Worm (Caenorhabditis elegans) whole organism, L2 larva: ENCODE measurements around the gene Y47D3A.20.
A peak's percentile ranks its signal among the peaks of the same experiment; 100 is the strongest.

Experiments used
- C34F6.9 ChIP-seq: fragments of 150-350 bp; optimal IDR thresholded peaks from 2 replicates; lab custom pipeline; 2014; ENCODE audit warnings: missing biosample characterization, missing genetic modification characterization
- F13H6.1 ChIP-seq: sonication (generic microtip); optimal IDR thresholded peaks from 2 replicates; lab custom pipeline; 2016; ENCODE audit warnings: missing genetic modification characterization, missing compliant biosample characterization
- R02D3.7 ChIP-seq: fragments of 150-350 bp; optimal IDR thresholded peaks from 2 replicates; lab custom pipeline; 2014; ENCODE audit warnings: missing biosample characterization, missing genetic modification characterization
- Y55F3AM.14 ChIP-seq: fragments of 200-800 bp; sonication (Bioruptor generic); optimal IDR thresholded peaks from 2 replicates; lab custom pipeline; 2018; ENCODE audit warnings: mild to moderate bottlenecking, missing genetic modification characterization, missing compliant biosample characterization
- ZK546.5 ChIP-seq: sonication (generic microtip); optimal IDR thresholded peaks from 2 replicates; lab custom pipeline; 2017; ENCODE audit warnings: missing biosample characterization, missing genetic modification characterization
- alr-1 ChIP-seq: fragments of 150-350 bp; optimal IDR thresholded peaks from 2 replicates; lab custom pipeline; 2014; ENCODE audit warnings: missing biosample characterization, missing genetic modification characterization
- ama-1 ChIP-seq: fragments of 150-350 bp; optimal IDR thresholded peaks from 2 replicates; lab custom pipeline; 2018; ENCODE audit warnings: inconsistent platforms
- blmp-1 ChIP-seq: sonication (generic microtip); optimal IDR thresholded peaks from 2 replicates; lab custom pipeline; 2017; ENCODE audit warnings: missing genetic modification characterization, mild to moderate bottlenecking, missing compliant biosample characterization, antibody characterized with exemption, moderate library complexity; ENCODE audit not compliant: insufficient read depth
- ceh-16 ChIP-seq: fragments of 150-350 bp; optimal IDR thresholded peaks from 2 replicates; lab custom pipeline; 2014; ENCODE audit warnings: missing biosample characterization, missing genetic modification characterization
- ceh-82 ChIP-seq: fragments of 150-350 bp; optimal IDR thresholded peaks from 2 replicates; lab custom pipeline; 2014; ENCODE audit warnings: missing biosample characterization, missing genetic modification characterization
- crh-2 ChIP-seq: sonication (generic microtip); optimal IDR thresholded peaks from 2 replicates; lab custom pipeline; 2017; ENCODE audit warnings: missing biosample characterization, missing genetic modification characterization
- dmd-4 ChIP-seq: sonication (generic microtip); optimal IDR thresholded peaks from 2 replicates; lab custom pipeline; 2017; ENCODE audit warnings: missing biosample characterization, missing genetic modification characterization
- egl-27 ChIP-seq: sonication (generic microtip); optimal IDR thresholded peaks from 3 replicates; lab custom pipeline; 2017; ENCODE audit warnings: missing biosample characterization, missing genetic modification reagents, missing genetic modification characterization
- elt-1 ChIP-seq: fragments of 150-350 bp; optimal IDR thresholded peaks from 2 replicates; lab custom pipeline; 2014; ENCODE audit warnings: missing biosample characterization, missing genetic modification characterization
- elt-3 ChIP-seq: sonication (generic microtip); optimal IDR thresholded peaks from 2 replicates; lab custom pipeline; 2017; ENCODE audit warnings: missing biosample characterization, missing genetic modification characterization
- gmeb-1 ChIP-seq: fragments of 150-350 bp; optimal IDR thresholded peaks from 2 replicates; lab custom pipeline; 2014; ENCODE audit warnings: missing biosample characterization, missing genetic modification characterization
- lin-11 ChIP-seq: fragments of 150-350 bp; sonication (generic microtip); optimal IDR thresholded peaks from 2 replicates; lab custom pipeline; 2014; ENCODE audit warnings: missing biosample characterization, missing genetic modification characterization, inconsistent platforms, mixed read lengths
- lin-13 ChIP-seq: fragments of 150-350 bp; optimal IDR thresholded peaks from 2 replicates; lab custom pipeline; 2014; ENCODE audit warnings: missing biosample characterization, missing genetic modification reagents, missing genetic modification characterization
- lin-39 ChIP-seq: fragments of 150-350 bp; optimal IDR thresholded peaks from 2 replicates; lab custom pipeline; 2014; ENCODE audit warnings: missing biosample characterization, missing genetic modification reagents, missing genetic modification characterization
- lsy-2 ChIP-seq, 2 experiments: fragments of 150-350 bp in 1 of 2; sonication (generic microtip) in 1 of 2; optimal IDR thresholded peaks; 2 replicates each; lab custom pipeline; 2014 to 2017; ENCODE audit warnings: missing biosample characterization in 2 of 2, missing genetic modification characterization in 2 of 2
- mbf-1 ChIP-seq: sonication (generic microtip); optimal IDR thresholded peaks from 2 replicates; lab custom pipeline; 2017; ENCODE audit warnings: missing biosample characterization, missing genetic modification characterization
- mdl-1 ChIP-seq, 2 experiments: fragments of 150-350 bp in 1 of 2; sonication (generic microtip) in 1 of 2; optimal IDR thresholded peaks; 2 replicates each; lab custom pipeline; 2017; ENCODE audit warnings: missing biosample characterization in 2 of 2, missing genetic modification characterization in 2 of 2
- nhr-11 ChIP-seq: fragments of 150-350 bp; optimal IDR thresholded peaks from 2 replicates; lab custom pipeline; 2014; ENCODE audit warnings: missing biosample characterization, missing genetic modification characterization
- nhr-12 ChIP-seq: fragments of 150-350 bp; optimal IDR thresholded peaks from 2 replicates; lab custom pipeline; 2014; ENCODE audit warnings: missing biosample characterization, missing genetic modification characterization
- nhr-129 ChIP-seq: fragments of 150-350 bp; optimal IDR thresholded peaks from 2 replicates; lab custom pipeline; 2014; ENCODE audit warnings: missing biosample characterization, missing genetic modification characterization
- nhr-21 ChIP-seq: fragments of 150-350 bp; optimal IDR thresholded peaks from 2 replicates; lab custom pipeline; 2014; ENCODE audit warnings: missing biosample characterization, missing genetic modification characterization
- nhr-23 ChIP-seq: fragments of 150-350 bp; optimal IDR thresholded peaks from 2 replicates; lab custom pipeline; 2014; ENCODE audit warnings: missing biosample characterization, missing genetic modification reagents, missing genetic modification characterization
- nhr-237 ChIP-seq: fragments of 150-350 bp; optimal IDR thresholded peaks from 2 replicates; lab custom pipeline; 2014; ENCODE audit warnings: missing biosample characterization, missing genetic modification characterization
- nhr-25 ChIP-seq: fragments of 150-350 bp; sonication (generic microtip); optimal IDR thresholded peaks from 3 replicates; lab custom pipeline; 2014; ENCODE audit warnings: missing biosample characterization, missing genetic modification characterization
- nhr-6 ChIP-seq: fragments of 150-350 bp; optimal IDR thresholded peaks from 2 replicates; lab custom pipeline; 2014; ENCODE audit warnings: missing biosample characterization, missing genetic modification characterization
- nhr-77 ChIP-seq: fragments of 150-350 bp; optimal IDR thresholded peaks from 2 replicates; lab custom pipeline; 2014; ENCODE audit warnings: missing biosample characterization, missing genetic modification characterization
- peb-1 ChIP-seq: fragments of 150-350 bp; optimal IDR thresholded peaks from 2 replicates; lab custom pipeline; 2014; ENCODE audit warnings: missing biosample characterization, missing genetic modification characterization
- sem-4 ChIP-seq: fragments of 150-350 bp; optimal IDR thresholded peaks from 2 replicates; lab custom pipeline; 2014; ENCODE audit warnings: missing biosample characterization, missing genetic modification reagents, missing genetic modification characterization
- skn-1 ChIP-seq: sonication (generic microtip); optimal IDR thresholded peaks from 2 replicates; lab custom pipeline; 2017; ENCODE audit warnings: missing biosample characterization, missing genetic modification characterization
- sma-3 ChIP-seq: sonication (generic microtip); optimal IDR thresholded peaks from 2 replicates; lab custom pipeline; 2016; ENCODE audit warnings: missing genetic modification reagents, missing genetic modification characterization, missing compliant biosample characterization
- sma-9 ChIP-seq, 2 experiments: fragments of 150-350 bp in 1 of 2; sonication (generic microtip) in 1 of 2; optimal IDR thresholded peaks; 2 replicates each; lab custom pipeline; 2014 to 2016; ENCODE audit warnings: missing genetic modification characterization in 2 of 2, mild to moderate bottlenecking in 1 of 2, missing biosample characterization in 1 of 2, missing compliant biosample characterization in 1 of 2, missing genetic modification reagents in 1 of 2, moderate library complexity in 1 of 2
- snpc-4 ChIP-seq: fragments of 150-350 bp; optimal IDR thresholded peaks from 2 replicates; lab custom pipeline; 2014; ENCODE audit warnings: missing biosample characterization, missing genetic modification characterization
- unc-39 ChIP-seq: fragments of 150-350 bp; optimal IDR thresholded peaks from 2 replicates; lab custom pipeline; 2014; ENCODE audit warnings: missing biosample characterization, missing genetic modification characterization
- unc-55 ChIP-seq: fragments of 150-350 bp; sonication (generic microtip); optimal IDR thresholded peaks from 3 replicates; lab custom pipeline; 2014; ENCODE audit warnings: missing biosample characterization, missing genetic modification reagents, missing genetic modification characterization
- unc-62 ChIP-seq: fragments of 150-350 bp; optimal IDR thresholded peaks from 2 replicates; lab custom pipeline; 2014; ENCODE audit warnings: missing biosample characterization, missing genetic modification reagents, missing genetic modification characterization
- ztf-1 ChIP-seq: fragments of 200-800 bp; sonication (Bioruptor generic); conservative IDR thresholded peaks from 2 replicates; pipeline ENCODE4 v1.3.6; 2022; ENCODE audit warnings: missing genetic modification characterization, missing compliant biosample characterization
- ztf-11 ChIP-seq: sonication (generic microtip); optimal IDR thresholded peaks from 2 replicates; lab custom pipeline; 2017; ENCODE audit warnings: missing biosample characterization, missing genetic modification characterization
- ztf-4 ChIP-seq: fragments of 150-350 bp; optimal IDR thresholded peaks from 2 replicates; lab custom pipeline; 2014; ENCODE audit warnings: missing biosample characterization, missing genetic modification characterization

Y47D3A.20 gene

DNA sequence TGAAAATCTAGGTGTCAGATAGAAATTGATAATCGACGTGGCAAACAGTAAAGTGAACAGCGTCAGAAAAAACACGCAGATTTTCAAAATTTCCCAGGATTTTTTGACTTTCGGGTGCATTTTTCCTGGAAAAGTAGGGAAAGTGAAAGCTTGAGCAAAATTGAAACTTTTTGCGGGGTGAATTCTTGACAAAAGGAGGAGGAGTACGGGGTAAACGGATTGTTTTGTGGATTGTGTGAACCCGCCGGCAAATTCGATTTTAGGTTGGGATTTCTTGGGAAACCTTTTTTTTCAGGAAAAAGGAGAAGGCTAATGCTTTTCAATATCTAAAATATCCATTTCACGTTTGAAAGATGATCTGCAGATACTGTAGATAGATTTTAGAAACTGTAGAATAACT lies 40.1 kb upstream of the Y47D3A.20 start, which contains the start of gene Y47D3A.34:
Y47D3A.34 (minus strand) TSS at position 120 of the 400 bp plus-strand sequence.
- TF ChIP-seq nhr-6 (tag; lab: Kevin White, UChicago): no peak
- TF ChIP-seq peb-1 (tag; lab: Kevin White, UChicago): no peak
- no peak for TF ChIP-seq ceh-82 (tag; lab: Kevin White, UChicago)
- TF ChIP-seq R02D3.7 (tag; lab: Kevin White, UChicago): no peak
- no peak for TF ChIP-seq snpc-4 (tag; lab: Kevin White, UChicago)
- no peak for TF ChIP-seq nhr-23
- TF ChIP-seq ztf-4 (tag; lab: Kevin White, UChicago): no peak
- TF ChIP-seq skn-1 (tag; lab: Kevin White, UChicago): no peak
- no peak for TF ChIP-seq ceh-16 (tag; lab: Kevin White, UChicago)
- TF ChIP-seq sma-3 (GFP tag; lab: Kevin White, UChicago): no peak
- TF ChIP-seq egl-27: no peak
- no peak for TF ChIP-seq ztf-1
- no peak for TF ChIP-seq ama-1 (lab: Kevin White, UChicago)
- no peak for TF ChIP-seq lin-39 (tag; lab: Kevin White, UChicago)
- TF ChIP-seq nhr-11 (tag; lab: Kevin White, UChicago): no peak
- TF ChIP-seq crh-2: no peak
- no peak for TF ChIP-seq unc-62 (GFP tag; lab: Kevin White, UChicago)
- TF ChIP-seq sma-9 (GFP tag; optimal IDR thresholded peaks at IDR 0.05; lab: Kevin White, UChicago): no peak
- TF ChIP-seq sma-9 (tag; optimal IDR thresholded peaks at IDR 0.05; lab: Kevin White, UChicago): no peak
- no peak for TF ChIP-seq dmd-4 (tag; lab: Kevin White, UChicago)
- TF ChIP-seq mdl-1 (tag; optimal IDR thresholded peaks at IDR 0.05; lab: Kevin White, UChicago): no peak

DNA sequence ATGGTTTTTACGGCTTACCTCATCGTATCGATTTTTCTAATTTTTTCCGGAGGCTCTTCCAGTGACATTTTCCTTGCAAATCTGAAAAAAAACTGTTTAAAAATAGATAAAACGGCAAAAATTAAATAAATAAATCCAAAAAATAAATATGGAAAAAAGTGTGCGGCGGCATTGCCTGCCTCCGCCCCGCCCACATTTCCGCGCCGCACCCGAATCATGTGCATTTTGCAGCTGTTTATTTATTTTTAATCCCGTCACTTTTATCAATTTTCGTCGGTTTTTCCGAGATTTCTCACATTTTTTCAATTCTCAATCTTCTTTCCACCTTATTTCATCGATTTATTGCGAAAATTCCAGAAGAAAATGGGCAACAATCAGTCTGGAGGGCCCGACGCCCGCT lies 38.1 kb upstream of the Y47D3A.20 start, which contains the start of the genes Y47D3A.14 and aakb-2:
Y47D3A.14 (minus strand) TSS at position 81 of the 400 bp plus-strand sequence.
aakb-2 (plus strand) TSS at position 356 of the 400 bp plus-strand sequence.
- peak; percentile 7 for TF ChIP-seq ztf-4 (tag; lab: Kevin White, UChicago)
- TF ChIP-seq elt-3 (tag; lab: Kevin White, UChicago): no peak
- TF ChIP-seq nhr-21: peak; percentile 25
- TF ChIP-seq sem-4 (tag; lab: Kevin White, UChicago): no peak
- TF ChIP-seq dmd-4 (tag; lab: Kevin White, UChicago): no peak
- TF ChIP-seq nhr-237 (tag; lab: Kevin White, UChicago): no peak
- no peak for TF ChIP-seq nhr-77 (tag; lab: Kevin White, UChicago)
- peak; percentile 43 for TF ChIP-seq crh-2
- TF ChIP-seq C34F6.9 (tag; lab: Kevin White, UChicago): peak; percentile 56
- no peak for TF ChIP-seq skn-1 (tag; lab: Kevin White, UChicago)
- peak; percentile 57 for TF ChIP-seq sma-9 (GFP tag; optimal IDR thresholded peaks at IDR 0.05; lab: Kevin White, UChicago)
- TF ChIP-seq sma-9 (tag; optimal IDR thresholded peaks at IDR 0.05; lab: Kevin White, UChicago): no peak
- no peak for TF ChIP-seq nhr-12 (tag; lab: Kevin White, UChicago)
- TF ChIP-seq ZK546.5: no peak
- TF ChIP-seq lsy-2 (tag; optimal IDR thresholded peaks at IDR 0.05; lab: Kevin White, UChicago): peak in 1 of 2 experiments; percentile 62
- TF ChIP-seq nhr-6 (tag; lab: Kevin White, UChicago): no peak
- no peak for TF ChIP-seq unc-39 (tag; lab: Kevin White, UChicago)
- peak; percentile 0 for TF ChIP-seq nhr-129
- TF ChIP-seq peb-1 (tag; lab: Kevin White, UChicago): no peak
- peak; percentile 21 for TF ChIP-seq nhr-25 (tag; lab: Kevin White, UChicago)
- TF ChIP-seq Y55F3AM.14 (GFP tag; lab: Kevin White, UChicago): no peak
- peak; percentile 36 for TF ChIP-seq lin-13 (GFP tag; lab: Kevin White, UChicago)
- TF ChIP-seq gmeb-1 (tag; lab: Kevin White, UChicago): peak; percentile 40
- TF ChIP-seq lin-11: peak; percentile 57
- no peak for TF ChIP-seq ztf-11 (tag; lab: Kevin White, UChicago)
- peak; percentile 45 for TF ChIP-seq sma-3 (GFP tag; lab: Kevin White, UChicago)
- peak; percentile 34 for TF ChIP-seq snpc-4 (tag; lab: Kevin White, UChicago)
- TF ChIP-seq blmp-1 (tag; lab: Kevin White, UChicago): no peak
- TF ChIP-seq F13H6.1 (tag; lab: Kevin White, UChicago): peak; percentile 26
- no peak for TF ChIP-seq ceh-82 (tag; lab: Kevin White, UChicago)
- TF ChIP-seq mdl-1 (tag; optimal IDR thresholded peaks at IDR 0.05; lab: Kevin White, UChicago): no peak
- TF ChIP-seq nhr-23: no peak
- peak; percentile 77 for TF ChIP-seq unc-55 (GFP tag; lab: Kevin White, UChicago)
- no peak for TF ChIP-seq elt-1 (tag; lab: Kevin White, UChicago)
- TF ChIP-seq alr-1: no peak
- no peak for TF ChIP-seq mbf-1 (tag; lab: Kevin White, UChicago)
- TF ChIP-seq ceh-16 (tag; lab: Kevin White, UChicago): no peak
